Fruit fly (Drosophila melanogaster): ENCODE measurements around the gene CG7246.

CG7246 gene

dm6 chrX:9046383-9046941 is 34.4 kb downstream of the CG7246 start:
- TF ChIP-seq CG8478 (optimal IDR thresholded peaks at IDR 0.05), result no peak
- no peak for TF ChIP-seq CTCF (optimal IDR thresholded peaks at IDR 0.05)

dm6 chrX:9044857-9045256 is 36.0 kb downstream of the CG7246 start:
- TF ChIP-seq CTCF (optimal IDR thresholded peaks at IDR 0.05) (no peak), CG8478 (optimal IDR thresholded peaks at IDR 0.05) (no peak)

- TF ChIP-seq CG8478 (optimal IDR thresholded peaks at IDR 0.05), result no peak
- TF ChIP-seq CTCF (optimal IDR thresholded peaks at IDR 0.05), result no peak
Measured at dm6 chrX:9043711-9044505, 36.9 kb downstream of the CG7246 start.

dm6 chrX:9042457-9043045 is 38.3 kb downstream of the CG7246 start:
- TF ChIP-seq CTCF (optimal IDR thresholded peaks at IDR 0.05) (peak; percentile 43 to 76), CG8478 (optimal IDR thresholded peaks at IDR 0.05) (no peak)

dm6 chrX:9041789-9042456 is 38.9 kb downstream of the CG7246 start:
- TF ChIP-seq CTCF (optimal IDR thresholded peaks at IDR 0.05) (no peak), CG8478 (optimal IDR thresholded peaks at IDR 0.05) (no peak)

- peak; percentile 42 to 61 for TF ChIP-seq CTCF (optimal IDR thresholded peaks at IDR 0.05)
- TF ChIP-seq CG8478 (optimal IDR thresholded peaks at IDR 0.05), result no peak
Measured at dm6 chrX:9040855-9041254, 40.0 kb downstream of the CG7246 start.

- TF ChIP-seq CTCF (optimal IDR thresholded peaks at IDR 0.05) (no peak), CG8478 (optimal IDR thresholded peaks at IDR 0.05) (no peak)
Measured at dm6 chrX:9038778-9039177, 42.1 kb downstream of the CG7246 start.

dm6 chrX:9036113-9036512 is 44.7 kb downstream of the CG7246 start:
- TF ChIP-seq CTCF (optimal IDR thresholded peaks at IDR 0.05) (no peak), CG8478 (optimal IDR thresholded peaks at IDR 0.05) (no peak)

dm6 chrX:9029900-9030373 is 50.9 kb downstream of the CG7246 start, which contains the start of gene Nost:
Nost (plus strand) TSS chrX:9030205.
- TF ChIP-seq CG8478 (optimal IDR thresholded peaks at IDR 0.05), result no peak
- no peak for TF ChIP-seq CTCF (optimal IDR thresholded peaks at IDR 0.05)

dm6 chrX:9029416-9029815 is 51.4 kb downstream of the CG7246 start:
- TF ChIP-seq CG8478 (optimal IDR thresholded peaks at IDR 0.05) (no peak), CTCF (optimal IDR thresholded peaks at IDR 0.05) (no peak)
